Worm (Caenorhabditis elegans) whole organism, young adult: ENCODE data around the gene enpp-1.

Experiments
- B0035.1 ChIP-seq: sonication (generic microtip); optimal IDR thresholded peaks from 2 replicates; lab custom pipeline; 2016; ENCODE audit warnings: missing genetic modification characterization, mild to moderate bottlenecking, missing compliant biosample characterization, missing genotype, missing genetic modification reagents
- B0336.3 ChIP-seq: fragments of 200-800 bp; sonication (Bioruptor generic); IDR thresholded peaks from 2 replicates; pipeline ENCODE4 v1.3.6; 2022; ENCODE audit warnings: missing genetic modification characterization, missing compliant biosample characterization
- F33H1.4 ChIP-seq: fragments of 200-800 bp; sonication (Bioruptor generic); IDR thresholded peaks from 2 replicates; pipeline ENCODE4 v1.3.6; 2022; ENCODE audit warnings: missing genetic modification reagents, missing genetic modification characterization, missing compliant biosample characterization
- F37B4.10 ChIP-seq: fragments of 200-800 bp; sonication (Bioruptor generic); IDR thresholded peaks from 2 replicates; pipeline ENCODE4 v1.3.6; 2022; ENCODE audit warnings: missing genetic modification characterization, missing compliant biosample characterization
- F49E8.2 ChIP-seq: sonication (generic microtip); optimal IDR thresholded peaks from 3 replicates; lab custom pipeline; 2017; ENCODE audit warnings: missing genetic modification characterization, mild to moderate bottlenecking, missing compliant biosample characterization, antibody characterized with exemption, moderate library complexity; ENCODE audit not compliant: insufficient read depth
- F57C9.4 ChIP-seq: sonication (generic microtip); optimal IDR thresholded peaks from 2 replicates; lab custom pipeline; 2017; ENCODE audit warnings: mild to moderate bottlenecking, missing genetic modification characterization, missing compliant biosample characterization
- K11D2.4 ChIP-seq: fragments of 200-800 bp; sonication (Bioruptor generic); IDR thresholded peaks from 2 replicates; pipeline ENCODE4 v1.3.6; 2022; ENCODE audit warnings: missing genetic modification reagents, missing genetic modification characterization, missing compliant biosample characterization
- Y53F4B.3 ChIP-seq: fragments of 200-800 bp; sonication (Bioruptor generic); IDR thresholded peaks from 2 replicates; pipeline ENCODE4 v1.3.6; 2022; ENCODE audit warnings: missing genetic modification reagents, missing genetic modification characterization, missing compliant biosample characterization
- Y53G8AR.9 ChIP-seq: fragments of 200-800 bp; sonication (Bioruptor generic); conservative IDR thresholded peaks from 2 replicates; pipeline ENCODE4 v1.3.6; 2022; ENCODE audit warnings: missing genetic modification reagents, missing genetic modification characterization, missing compliant biosample characterization
- Y56A3A.18 ChIP-seq: fragments of 200-800 bp; sonication (Bioruptor generic); IDR thresholded peaks from 2 replicates; pipeline ENCODE4 v1.3.6; 2022; ENCODE audit warnings: missing genetic modification reagents, missing genetic modification characterization, missing compliant biosample characterization
- Y67H2A.10 ChIP-seq: fragments of 200-800 bp; sonication (Bioruptor generic); conservative IDR thresholded peaks from 2 replicates; pipeline ENCODE4 v1.3.6; 2022; ENCODE audit warnings: missing genetic modification reagents, missing genetic modification characterization, missing compliant biosample characterization
- Y79H2A.3 ChIP-seq: fragments of 200-800 bp; sonication (Bioruptor generic); conservative IDR thresholded peaks from 2 replicates; pipeline ENCODE4 v1.3.6; 2022; ENCODE audit warnings: missing genetic modification reagents, missing genetic modification characterization, missing compliant biosample characterization
- ZK185.1 ChIP-seq: sonication (generic microtip); optimal IDR thresholded peaks from 2 replicates; lab custom pipeline; 2016; ENCODE audit warnings: mild to moderate bottlenecking, missing genetic modification characterization, missing compliant biosample characterization; ENCODE audit not compliant: poor library complexity, severe bottlenecking
- akir-1 ChIP-seq: fragments of 200-800 bp; sonication (Bioruptor generic); optimal IDR thresholded peaks from 2 replicates; lab custom pipeline; 2018; ENCODE audit warnings: mild to moderate bottlenecking, missing genetic modification characterization, moderate library complexity, missing compliant biosample characterization
- athp-1 ChIP-seq: sonication (generic microtip); optimal IDR thresholded peaks from 2 replicates; lab custom pipeline; 2017; ENCODE audit warnings: mild to moderate bottlenecking, missing genetic modification characterization, missing compliant biosample characterization
- attf-3 ChIP-seq: fragments of 200-800 bp; sonication (Bioruptor generic); conservative IDR thresholded peaks from 2 replicates; pipeline ENCODE4 v1.3.6; 2022; ENCODE audit warnings: missing genetic modification reagents, missing genetic modification characterization, missing compliant biosample characterization
- attf-5 ChIP-seq: fragments of 200-800 bp; sonication (Bioruptor generic); optimal IDR thresholded peaks from 2 replicates; lab custom pipeline; 2018; ENCODE audit warnings: mild to moderate bottlenecking, missing genetic modification characterization, missing compliant biosample characterization
- cebp-1 ChIP-seq, 2 experiments: fragments of 200-800 bp in 1 of 2; sonication (Bioruptor generic) in 1 of 2; sonication (generic microtip) in 1 of 2; IDR thresholded peaks in 1 of 2; optimal IDR thresholded peaks in 1 of 2; 2 replicates each; pipeline versions ENCODE4 v1.3.6 to Lab custom; 2017 to 2022; ENCODE audit warnings: missing compliant biosample characterization in 2 of 2, missing genetic modification characterization in 2 of 2, mild to moderate bottlenecking in 1 of 2, missing genetic modification reagents in 1 of 2, moderate library complexity in 1 of 2
- ceh-100 ChIP-seq: fragments of 200-800 bp; sonication (Bioruptor generic); IDR thresholded peaks from 2 replicates; pipeline ENCODE4 v1.3.6; 2022; ENCODE audit warnings: missing genetic modification reagents, missing genetic modification characterization, missing compliant biosample characterization
- ceh-40 ChIP-seq: fragments of 200-800 bp; sonication (Bioruptor generic); IDR thresholded peaks from 2 replicates; pipeline ENCODE4 v1.3.6; 2022; ENCODE audit warnings: missing genetic modification characterization, missing compliant biosample characterization
- ceh-91 ChIP-seq: fragments of 200-800 bp; sonication (Bioruptor generic); IDR thresholded peaks from 2 replicates; pipeline ENCODE4 v1.3.6; 2022; ENCODE audit warnings: missing genetic modification reagents, missing genetic modification characterization, missing compliant biosample characterization
- him-1 ChIP-seq: sonication (generic microtip); optimal IDR thresholded peaks from 2 replicates; lab custom pipeline; 2016; ENCODE audit warnings: missing genotype, missing genetic modification reagents, missing genetic modification characterization, missing compliant biosample characterization
- hmg-20 ChIP-seq: fragments of 200-800 bp; sonication (Bioruptor generic); IDR thresholded peaks from 2 replicates; pipeline ENCODE4 v1.3.6; 2022; ENCODE audit warnings: missing genetic modification reagents, missing genetic modification characterization, missing compliant biosample characterization
- hsf-1 ChIP-seq: fragments of 200-800 bp; sonication (Bioruptor generic); IDR thresholded peaks from 2 replicates; pipeline ENCODE4 v1.3.6; 2022; ENCODE audit warnings: missing genetic modification reagents, missing genetic modification characterization, missing compliant biosample characterization
- lag-1 ChIP-seq: fragments of 200-800 bp; sonication (Bioruptor generic); IDR thresholded peaks from 2 replicates; pipeline ENCODE4 v1.3.6; 2022; ENCODE audit warnings: missing genetic modification reagents, missing genetic modification characterization, missing compliant biosample characterization
- lin-26 ChIP-seq: fragments of 200-800 bp; sonication (Bioruptor generic); IDR thresholded peaks from 2 replicates; pipeline ENCODE4 v1.3.6; 2022; ENCODE audit warnings: missing genetic modification reagents, missing genetic modification characterization, missing compliant biosample characterization
- nhr-179 ChIP-seq: sonication (generic microtip); optimal IDR thresholded peaks from 2 replicates; lab custom pipeline; 2016; ENCODE audit warnings: mild to moderate bottlenecking, missing genetic modification characterization, missing compliant biosample characterization
- nhr-27 ChIP-seq: fragments of 200-800 bp; sonication (Bioruptor generic); optimal IDR thresholded peaks from 2 replicates; lab custom pipeline; 2018; ENCODE audit warnings: mild to moderate bottlenecking, missing genetic modification characterization, moderate library complexity, missing compliant biosample characterization
- nhr-80 ChIP-seq: sonication (generic microtip); optimal IDR thresholded peaks from 2 replicates; lab custom pipeline; 2016; ENCODE audit warnings: missing genetic modification characterization, missing compliant biosample characterization
- nhr-90 ChIP-seq: sonication (generic microtip); optimal IDR thresholded peaks from 2 replicates; lab custom pipeline; 2016; ENCODE audit warnings: missing genotype, mild to moderate bottlenecking, missing genetic modification characterization, missing compliant biosample characterization
- rec-8 ChIP-seq, 2 experiments: sonication (generic microtip); optimal IDR thresholded peaks; 2 replicates each; lab custom pipeline; 2016; ENCODE audit warnings: mild to moderate bottlenecking in 2 of 2, missing genetic modification characterization in 2 of 2, missing genetic modification reagents in 2 of 2, missing genotype in 2 of 2, missing biosample characterization in 1 of 2, missing compliant biosample characterization in 1 of 2, moderate library complexity in 1 of 2
- sptf-2 ChIP-seq: fragments of 200-800 bp; sonication (Bioruptor generic); optimal IDR thresholded peaks from 2 replicates; lab custom pipeline; 2018; ENCODE audit warnings: mild to moderate bottlenecking, missing genetic modification characterization, missing compliant biosample characterization
- unc-130 ChIP-seq: sonication (generic microtip); optimal IDR thresholded peaks from 2 replicates; lab custom pipeline; 2016; ENCODE audit warnings: missing genetic modification reagents, missing genetic modification characterization, missing compliant biosample characterization
- unc-62 ChIP-seq: fragments of 150-350 bp; optimal IDR thresholded peaks from 2 replicates; lab custom pipeline; 2014; ENCODE audit warnings: missing biosample characterization, missing genetic modification reagents, missing genetic modification characterization
- xnd-1 ChIP-seq: sonication (generic microtip); optimal IDR thresholded peaks from 2 replicates; lab custom pipeline; 2016; ENCODE audit warnings: missing genotype, missing genetic modification reagents, missing genetic modification characterization, missing compliant biosample characterization
- ztf-22 ChIP-seq: fragments of 200-800 bp; sonication (Bioruptor generic); optimal IDR thresholded peaks from 2 replicates; lab custom pipeline; 2018; ENCODE audit warnings: mild to moderate bottlenecking, missing genetic modification characterization, moderate library complexity, missing compliant biosample characterization
- ztf-28 ChIP-seq: fragments of 200-800 bp; sonication (Bioruptor generic); IDR thresholded peaks from 2 replicates; pipeline ENCODE4 v1.3.6; 2022; ENCODE audit warnings: missing genetic modification reagents, missing genetic modification characterization, missing compliant biosample characterization

Gene enpp-1

ce11 chrV:12140625-12141024 is 9.4 kb downstream of the enpp-1 start, which contains the start of gene C27A7.3:
C27A7.3 (plus strand) TSS chrV:12140925.
- no peak for TF ChIP-seq akir-1 (GFP tag; lab: Kevin White, UChicago)
- TF ChIP-seq hmg-20 (GFP tag; lab: Robert Waterston, UW), result no peak
- no peak for TF ChIP-seq ztf-22
- no peak for TF ChIP-seq Y53F4B.3 (GFP tag; lab: Robert Waterston, UW)
- TF ChIP-seq rec-8 (tag; optimal IDR thresholded peaks at IDR 0.05; lab: Kevin White, UChicago), result no peak
- no peak for TF ChIP-seq nhr-80 (tag; lab: Kevin White, UChicago)
- TF ChIP-seq Y53G8AR.9, result no peak
- no peak for TF ChIP-seq unc-130 (GFP tag; lab: Kevin White, UChicago)
- no peak for TF ChIP-seq Y56A3A.18 (GFP tag; lab: Robert Waterston, UW)
- no peak for TF ChIP-seq cebp-1 (GFP tag; IDR thresholded peaks at IDR 0.05; lab: Robert Waterston, UW)
- TF ChIP-seq cebp-1 (tag; optimal IDR thresholded peaks at IDR 0.05; lab: Kevin White, UChicago), result no peak
- no peak for TF ChIP-seq ztf-28 (GFP tag; lab: Robert Waterston, UW)
- TF ChIP-seq F49E8.2 (tag; lab: Kevin White, UChicago), result no peak
- TF ChIP-seq lin-26 (GFP tag; lab: Robert Waterston, UW), result no peak
- no peak for TF ChIP-seq Y67H2A.10 (GFP tag; lab: Robert Waterston, UW)

- TF ChIP-seq attf-5 (GFP tag; lab: Kevin White, UChicago) (no peak), B0035.1 (tag; lab: Kevin White, UChicago) (no peak), F37B4.10 (no peak), K11D2.4 (no peak), lag-1 (GFP tag; lab: Robert Waterston, UW) (no peak), ZK185.1 (tag; lab: Kevin White, UChicago) (no peak), athp-1 (no peak), nhr-27 (tag; lab: Kevin White, UChicago) (no peak), nhr-90 (no peak), F33H1.4 (GFP tag; lab: Robert Waterston, UW) (no peak), unc-62 (GFP tag; lab: Kevin White, UChicago) (no peak), ztf-22 (no peak), B0336.3 (GFP tag; lab: Robert Waterston, UW) (no peak), sptf-2 (GFP tag; lab: Kevin White, UChicago) (no peak), Y79H2A.3 (no peak), attf-3 (no peak)
Measured at ce11 chrV:12150607-12151006, 19.4 kb downstream of the enpp-1 start, which contains the start of gene che-11. che-11 (minus strand) TSS chrV:12150707.

ce11 chrV:12152857-12153256 is 21.6 kb downstream of the enpp-1 start, which contains the start of gene C27A7.8:
C27A7.8 (plus strand) TSS chrV:12153157.
- no peak for TF ChIP-seq hsf-1 (GFP tag; lab: Robert Waterston, UW)
- TF ChIP-seq, all 124 proteins: peak for 0

ce11 chrV:12153784-12154183 is 22.5 kb downstream of the enpp-1 start:
- TF ChIP-seq xnd-1 (tag; lab: Kevin White, UChicago) (no peak), unc-62 (GFP tag; lab: Kevin White, UChicago) (no peak), ceh-91 (no peak), him-1 (no peak), ceh-100 (GFP tag; lab: Robert Waterston, UW) (no peak), nhr-179 (no peak), F57C9.4 (no peak), ceh-40 (GFP tag; lab: Robert Waterston, UW) (no peak)
